Worm (Caenorhabditis elegans): Measurements from ENCODE around the gene slfl-4.

DNA sequence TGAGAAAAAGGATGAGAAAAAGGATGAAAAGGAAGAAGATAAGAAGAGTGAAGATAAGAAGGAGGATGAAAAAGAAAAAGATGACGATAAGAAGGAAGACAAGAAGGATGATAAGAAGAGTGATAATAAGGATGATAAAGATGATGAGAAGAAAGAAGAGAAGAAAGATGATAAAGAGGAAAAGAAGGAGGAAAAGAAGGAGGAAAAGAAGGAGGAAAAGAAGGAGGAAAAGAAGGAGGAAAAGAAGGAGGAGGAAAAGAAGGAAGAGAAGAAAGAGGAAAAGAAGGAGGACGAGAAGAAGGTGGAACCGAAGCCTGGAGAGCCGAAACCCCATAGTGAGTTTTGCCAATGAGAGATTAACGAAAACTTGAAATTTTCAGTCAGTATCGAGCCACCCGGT is 946 bp upstream of the slfl-4 start:
- no peak for TF ChIP-seq Y56A3A.18 (GFP tag; IDR thresholded peaks at IDR 0.05)
- no peak for TF ChIP-seq repo-1 (tag; optimal IDR thresholded peaks at IDR 0.05)
- no peak for TF ChIP-seq zfh-2 (GFP tag; conservative IDR thresholded peaks at IDR 0.05)
- TF ChIP-seq aptf-3 (GFP tag; IDR thresholded peaks at IDR 0.05), result no peak
